Fruit fly (Drosophila melanogaster) ovary, adult (tissue): Measurements from ENCODE around the gene neb.

Experiments used
- CG17801 ChIP-seq: fragments of 200-800 bp; optimal IDR thresholded peaks from 2 replicates; lab custom pipeline; 2019; ENCODE audit warnings: missing biosample characterization, mild to moderate bottlenecking, missing genetic modification characterization, moderate library complexity; ENCODE audit not compliant: partially characterized antibody

Gene neb

dm6 chr2L:20075234-20075803 is at the start of gene neb, which contains the start of gene pr:
Gene neb, plus strand, starts transcription at chr2L:20075757.
Gene pr, minus strand, starts transcription at chr2L:20075458.
- peak; percentile 62 for TF ChIP-seq CG17801 (GFP tag; lab: Kevin White, UChicago)

- TF ChIP-seq CG17801 (GFP tag; lab: Kevin White, UChicago), result no peak
Observed at dm6 chr2L:20026351-20026849, 49.2 kb upstream of the neb start.

DNA sequence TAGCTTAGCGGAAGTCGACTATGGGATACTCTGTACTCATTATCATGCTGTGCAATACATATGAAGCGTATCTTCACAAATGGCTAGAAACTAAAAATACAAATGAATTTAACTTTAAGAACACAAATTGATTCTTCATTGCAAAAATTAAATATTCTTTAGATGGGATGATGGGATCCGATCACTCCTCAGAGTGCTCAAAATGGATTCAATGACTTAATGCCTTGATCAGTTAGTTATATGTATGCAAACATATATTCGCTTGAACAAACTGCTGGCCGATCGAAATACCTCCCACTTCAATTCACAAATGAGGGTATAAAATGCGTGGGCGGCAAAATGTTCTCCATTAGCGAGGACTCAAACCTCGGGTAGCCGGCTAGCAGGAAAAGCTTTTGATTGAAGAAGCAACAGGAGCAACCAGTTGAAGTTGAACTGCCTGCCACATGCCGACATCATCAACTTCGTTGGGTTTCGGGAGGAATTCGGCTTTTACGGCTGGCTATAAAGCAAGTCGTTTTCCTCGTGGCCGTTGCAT is 48.1 kb upstream of the neb start, which contains the start of gene sNPF:
TSS of gene sNPF (plus strand) at position 534 of the 538 bp plus-strand sequence.
- no peak for TF ChIP-seq CG17801 (GFP tag; lab: Kevin White, UChicago)

- no peak for TF ChIP-seq CG17801 (GFP tag; lab: Kevin White, UChicago)
Observed at dm6 chr2L:20051172-20051893, 24.2 kb upstream of the neb start.

DNA sequence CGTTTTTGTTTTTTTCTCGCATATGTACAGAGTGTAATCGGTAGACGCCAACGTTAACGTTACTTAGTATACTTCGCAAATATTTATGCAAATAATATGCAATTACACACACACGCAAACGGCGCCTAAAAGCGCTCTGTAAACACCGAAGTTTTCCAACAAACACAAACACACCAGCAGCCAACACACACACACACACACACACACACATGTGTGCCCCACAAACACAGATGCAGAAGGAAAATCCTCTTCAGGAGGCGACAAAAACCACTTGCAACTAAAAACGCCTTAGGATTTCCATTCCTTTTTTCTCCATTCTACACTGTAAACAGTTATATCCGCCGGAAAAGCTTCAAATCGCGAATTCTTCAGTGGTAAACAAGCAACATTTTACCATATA is 18.2 kb upstream of the neb start:
- no peak for TF ChIP-seq CG17801 (GFP tag; lab: Kevin White, UChicago)

DNA sequence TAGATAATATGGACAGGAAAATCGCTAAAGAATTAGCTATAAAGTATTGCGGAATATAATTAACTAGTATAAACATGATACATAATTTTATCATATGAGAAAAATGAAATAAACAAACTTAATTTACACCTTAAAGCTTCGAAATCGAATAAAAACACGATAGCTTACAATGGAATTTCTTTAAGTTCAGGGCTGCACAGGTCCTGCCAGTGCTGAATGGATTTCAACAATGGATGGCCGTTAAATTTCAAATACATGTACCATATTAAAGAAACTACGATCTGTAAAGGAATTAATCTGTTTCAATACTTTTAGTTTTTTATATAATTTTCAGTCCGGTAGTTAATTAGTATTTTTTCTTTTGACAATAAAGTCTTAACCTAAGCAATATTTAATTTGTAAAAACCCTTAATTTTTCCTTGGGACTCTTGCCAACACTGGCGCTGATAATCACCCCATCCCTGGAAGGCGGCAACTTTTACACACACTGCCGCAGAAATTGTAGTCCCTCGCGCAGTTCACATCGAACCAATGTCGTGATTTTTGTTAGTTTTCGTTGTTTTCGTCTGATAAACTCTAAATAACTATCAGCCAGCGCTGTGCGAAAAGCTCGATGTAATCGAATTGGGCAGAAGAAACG is 14.4 kb upstream of the neb start, which contains the start of the genes barr and lok:
TSS of gene barr (minus strand) at position 353 of the 640 bp plus-strand sequence.
TSS of gene lok (plus strand) at position 405 of the 640 bp plus-strand sequence.
- TF ChIP-seq CG17801 (GFP tag; lab: Kevin White, UChicago), result peak; percentile 7

- peak; percentile 32 for TF ChIP-seq CG17801 (GFP tag; lab: Kevin White, UChicago)
Observed at dm6 chr2L:20065516-20065915, 10.0 kb upstream of the neb start, which contains the start of gene vls. Gene vls, minus strand, starts transcription at chr2L:20065679.

DNA sequence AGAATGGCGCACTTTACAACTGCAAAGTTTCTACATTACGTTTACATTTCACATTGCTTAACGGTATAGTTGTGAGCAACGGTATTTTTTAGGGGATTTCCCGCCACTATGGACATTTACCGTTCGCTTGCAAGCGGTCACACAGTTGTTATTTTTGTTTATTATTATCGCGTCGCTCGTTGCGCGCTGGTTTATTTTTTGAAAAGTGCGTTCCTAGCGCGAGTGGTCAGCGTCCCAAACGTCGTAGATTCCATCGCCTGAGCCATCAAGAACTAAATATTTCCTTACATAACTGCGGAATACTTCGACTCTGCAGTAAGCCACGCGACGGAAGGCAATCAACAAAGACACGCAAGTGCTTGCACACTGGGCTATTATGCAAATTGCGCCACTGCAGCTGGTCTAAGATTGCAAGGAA is 9.3 kb upstream of the neb start, which contains the start of gene bwa:
TSS of gene bwa (plus strand) at position 159 of the 418 bp plus-strand sequence.
- no peak for TF ChIP-seq CG17801 (GFP tag; lab: Kevin White, UChicago)

DNA sequence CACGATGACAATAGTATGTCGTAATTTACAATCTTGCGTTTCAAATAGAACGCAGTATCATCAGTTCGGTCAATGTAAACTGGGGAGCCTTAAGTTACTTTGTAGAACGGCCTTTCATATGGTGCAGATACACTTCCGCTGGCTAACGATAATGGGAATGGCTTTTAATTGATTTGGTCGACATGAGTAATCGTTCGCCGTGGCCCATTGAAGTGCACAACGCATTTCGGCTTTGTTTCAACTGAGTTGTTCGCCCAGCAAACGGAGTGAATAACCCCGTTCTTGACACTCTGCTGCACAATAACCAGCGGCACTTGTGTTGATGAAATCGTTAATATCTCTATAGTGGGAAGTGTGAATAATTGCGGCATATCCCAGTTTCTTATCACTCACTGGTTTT is 7.6 kb upstream of the neb start:
- no peak for TF ChIP-seq CG17801 (GFP tag; lab: Kevin White, UChicago)

DNA sequence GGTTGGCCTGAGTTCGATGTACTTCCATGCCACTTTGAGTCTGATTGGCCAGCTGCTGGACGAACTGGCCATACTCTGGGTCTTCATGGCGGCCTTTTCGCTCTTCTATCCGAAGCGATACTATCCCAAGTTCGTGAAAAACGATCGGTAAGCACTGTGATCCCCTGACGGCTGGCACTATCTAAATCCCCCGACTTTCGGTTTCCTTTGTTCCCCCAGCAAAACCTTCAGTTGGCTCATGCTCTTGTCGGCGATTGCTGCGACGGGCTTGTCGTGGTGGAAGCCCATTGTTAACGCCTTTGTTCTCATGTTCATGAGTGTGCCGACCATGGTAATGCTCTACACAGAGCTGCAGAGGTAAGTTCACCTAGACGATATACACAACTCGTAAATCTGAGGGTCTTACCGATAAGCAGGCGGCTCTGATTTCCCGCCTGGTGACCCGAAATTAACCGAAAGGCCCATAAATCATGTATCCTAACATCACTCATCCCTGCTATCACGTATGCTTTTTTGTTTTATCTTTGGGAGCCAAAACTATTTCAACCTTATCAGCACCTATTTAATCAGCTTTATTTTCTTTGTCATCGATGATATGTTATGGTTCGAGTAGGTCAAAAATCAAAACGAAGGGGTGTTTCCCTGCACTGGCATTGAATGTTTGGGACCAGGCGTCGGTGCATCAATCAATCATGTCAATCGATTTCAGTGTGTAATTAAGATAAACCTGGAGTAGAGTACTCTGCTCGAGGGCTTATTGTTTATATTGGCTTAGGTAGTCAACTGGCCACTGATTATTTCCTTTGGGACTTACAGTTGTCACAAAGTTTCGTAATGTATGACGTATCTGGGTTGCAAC is 6.2 kb upstream of the neb start:
- no peak for TF ChIP-seq CG17801 (GFP tag; lab: Kevin White, UChicago)

dm6 chr2L:20072095-20072494 is 3.5 kb upstream of the neb start, which contains the start of gene CG10730:
Gene CG10730, minus strand, starts transcription at chr2L:20072195.
- no peak for TF ChIP-seq CG17801 (GFP tag; lab: Kevin White, UChicago)

- TF ChIP-seq CG17801 (GFP tag; lab: Kevin White, UChicago), result no peak
Observed at dm6 chr2L:20074388-20074787, 1.2 kb upstream of the neb start.

dm6 chr2L:20077423-20078401 is 2.2 kb downstream of the neb start:
- TF ChIP-seq CG17801 (GFP tag; lab: Kevin White, UChicago), result peak; percentile 11
